3 worm cellular contexts compared by ENCODE assay signal in the genomic region with DNA sequence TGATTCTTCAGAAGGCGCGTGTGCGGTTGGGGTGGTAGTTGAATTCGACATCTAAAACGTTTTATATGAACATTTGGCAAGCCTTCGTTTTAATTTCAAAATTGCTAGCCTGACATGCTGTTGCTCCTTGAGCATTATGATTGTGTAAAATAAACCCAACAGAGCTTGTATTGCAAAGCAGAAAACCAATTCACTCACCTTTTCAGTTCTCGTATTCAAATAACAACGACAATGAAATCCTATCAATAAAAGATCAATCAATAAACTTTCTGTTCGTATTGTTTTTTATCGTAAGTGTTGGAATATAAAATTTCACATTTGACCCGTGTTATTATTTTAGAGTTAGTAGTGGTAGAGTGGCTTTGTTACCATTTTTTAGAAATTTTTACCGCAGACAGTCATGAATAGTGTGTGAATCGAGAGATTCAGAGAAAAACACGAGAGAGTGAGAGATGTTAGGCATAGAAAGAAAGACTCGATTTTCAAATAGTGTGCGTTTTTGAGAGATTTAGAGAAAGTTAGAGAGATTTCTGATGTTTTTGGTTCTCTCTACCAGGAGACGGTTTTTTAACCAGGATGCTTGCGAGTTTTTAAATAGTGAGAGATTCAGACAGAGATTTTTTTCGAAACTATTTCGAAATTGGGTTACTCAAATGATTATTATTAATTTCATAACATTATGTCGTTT.
TF ChIP-seq lines count a peak whose summit lies in the region.
"Not testable (repeated sequence)": the region's sequence is repeated elsewhere in the genome, so short reads cannot be mapped to it uniquely, and the experiment has no call there.

A gene (minus strand): TSS at position 51 of the 688 bp plus-strand sequence.

TF ChIP-seq in whole organism, L1 larva, 84 proteins besides CTCF, POLR2A, EP300 and RAD21:
- peak; percentile 33; the same call in 1 of the 2 replicates for TF ChIP-seq nhr-19 (GFP tag; conservative IDR thresholded peaks at IDR 0.05; lab: Robert Waterston, UW)
- TF ChIP-seq dsc-1 (tag; optimal IDR thresholded peaks at IDR 0.05; lab: Kevin White, UChicago), result peak; percentile 8

TF ChIP-seq in whole organism, L4 larva, 104 proteins besides CTCF, POLR2A, EP300 and RAD21:
- TF ChIP-seq lin-38 (GFP tag; IDR thresholded peaks at IDR 0.05; lab: Robert Waterston, UW), result peak; percentile 54
- peak; percentile 24; the same call in 1 of the 2 replicates for TF ChIP-seq arid-1 (GFP tag; conservative IDR thresholded peaks at IDR 0.05; lab: Robert Waterston, UW)
- TF ChIP-seq lin-1 (GFP tag; IDR thresholded peaks at IDR 0.05; lab: Robert Waterston, UW), result 0 out of 2 replicates have a peak, but pooled peaks have one; percentile 44

TF ChIP-seq in whole organism, young adult, 124 proteins besides CTCF, POLR2A, EP300 and RAD21:
- TF ChIP-seq B0261.1 (tag; optimal IDR thresholded peaks at IDR 0.05; lab: Kevin White, UChicago), result peak; percentile 43
- peak; percentile 58; the same call in 1 of the 2 replicates for TF ChIP-seq nfyb-1 (GFP tag; IDR thresholded peaks at IDR 0.05; lab: Robert Waterston, UW)
- TF ChIP-seq hmg-1.2 (GFP tag; IDR thresholded peaks at IDR 0.05; lab: Robert Waterston, UW), result peak; percentile 72; the same call in 1 of the 2 replicates
- TF ChIP-seq rpc-1 (optimal IDR thresholded peaks at IDR 0.05; lab: Kevin White, UChicago), result peak; percentile 32
- peak; percentile 66 for TF ChIP-seq rpc-1 (tag; optimal IDR thresholded peaks at IDR 0.05; lab: Kevin White, UChicago)
- TF ChIP-seq tbp1 (GFP tag; optimal IDR thresholded peaks at IDR 0.05; lab: Kevin White, UChicago), result peak; percentile 0
- not testable (repeated sequence) for TF ChIP-seq cebp-1 (GFP tag; IDR thresholded peaks at IDR 0.05; lab: Robert Waterston, UW)
- peak; percentile 40 for TF ChIP-seq cebp-1 (tag; optimal IDR thresholded peaks at IDR 0.05; lab: Kevin White, UChicago)
TF ChIP-seq in whole organism, young adult: peak in this region for 6; not testable (repeated sequence) for 118.
